Worm (Caenorhabditis elegans) whole organism, late embryonic: ENCODE results near the gene str-109.

ENCODE experiments used
- ceh-19 ChIP-seq: fragments of 200-800 bp; sonication (Bioruptor generic); optimal IDR thresholded peaks from 2 replicates; lab custom pipeline; 2018; ENCODE audit warnings: mild to moderate bottlenecking, missing genetic modification characterization, missing compliant biosample characterization
- ceh-22 ChIP-seq: sonication (generic microtip); optimal IDR thresholded peaks from 2 replicates; lab custom pipeline; 2017; ENCODE audit warnings: missing biosample characterization, missing genetic modification characterization
- ceh-30 ChIP-seq: fragments of 150-350 bp; optimal IDR thresholded peaks from 2 replicates; lab custom pipeline; 2014; ENCODE audit warnings: missing biosample characterization, missing genetic modification characterization
- ceh-31 ChIP-seq: sonication (generic microtip); optimal IDR thresholded peaks from 2 replicates; lab custom pipeline; 2016; ENCODE audit warnings: missing genetic modification characterization, missing compliant biosample characterization
- ceh-34 ChIP-seq: sonication (generic microtip); optimal IDR thresholded peaks from 2 replicates; lab custom pipeline; 2016; ENCODE audit warnings: mild to moderate bottlenecking, missing genetic modification characterization, missing compliant biosample characterization
- ceh-48 ChIP-seq: sonication (generic microtip); optimal IDR thresholded peaks from 2 replicates; lab custom pipeline; 2016; ENCODE audit warnings: missing genetic modification characterization, inconsistent platforms, missing compliant biosample characterization
- hlh-15 ChIP-seq: sonication (generic microtip); optimal IDR thresholded peaks from 2 replicates; lab custom pipeline; 2016; ENCODE audit warnings: missing genetic modification characterization, missing compliant biosample characterization
- hlh-8 ChIP-seq: sonication (generic microtip); optimal IDR thresholded peaks from 2 replicates; lab custom pipeline; 2016; ENCODE audit warnings: missing genotype, missing genetic modification characterization, missing compliant biosample characterization
- nfya-1 ChIP-seq: sonication (generic microtip); optimal IDR thresholded peaks from 2 replicates; lab custom pipeline; 2017; ENCODE audit warnings: missing genetic modification characterization, mild to moderate bottlenecking, missing compliant biosample characterization, antibody characterized with exemption, moderate library complexity
- pha-2 ChIP-seq: sonication (generic microtip); optimal IDR thresholded peaks from 2 replicates; lab custom pipeline; 2017; ENCODE audit warnings: mild to moderate bottlenecking, missing genetic modification characterization, missing compliant biosample characterization
- tbx-2 ChIP-seq: sonication (generic microtip); optimal IDR thresholded peaks from 2 replicates; lab custom pipeline; 2016; ENCODE audit warnings: missing genetic modification characterization, missing compliant biosample characterization

ce11 chrV:16175757-16176156 lies 13.7 kb upstream of the str-109 start, which contains the start of gene cyp-33D1:
- TF ChIP-seq ceh-30 (no peak), ceh-34 (no peak), ceh-19 (no peak), ceh-48 (tag; lab: Kevin White, UChicago) (no peak), ceh-31 (tag; lab: Kevin White, UChicago) (no peak), ceh-22 (tag; lab: Kevin White, UChicago) (no peak), nfya-1 (tag; lab: Kevin White, UChicago) (no peak), pha-2 (tag; lab: Kevin White, UChicago) (no peak), hlh-15 (tag; lab: Kevin White, UChicago) (no peak), tbx-2 (tag; lab: Kevin White, UChicago) (no peak), hlh-8 (tag; lab: Kevin White, UChicago) (no peak)
